Fruit fly (Drosophila melanogaster) whole organism, embryonic: ENCODE measurements around the gene HINT1.
A peak's percentile ranks its signal among the peaks of the same experiment; 100 is the strongest.

Source experiments
- Bgb ChIP-seq: fragments of 200-800 bp; sonication (Bioruptor generic); IDR thresholded peaks from 2 replicates; pipeline ENCODE4 v1.3.6; 2022; ENCODE audit warnings: missing biosample characterization, missing genetic modification characterization; ENCODE audit not compliant: partially characterized antibody
- BtbVII ChIP-seq: fragments of 200-800 bp; sonication (Bioruptor generic); optimal IDR thresholded peaks from 3 replicates; lab custom pipeline; 2017; ENCODE audit warnings: missing biosample characterization, mild to moderate bottlenecking, missing genetic modification characterization
- CG11560 ChIP-seq: fragments of 200-800 bp; sonication (Bioruptor generic); IDR thresholded peaks from 3 replicates; pipeline ENCODE4 v1.3.6; 2022; ENCODE audit warnings: missing biosample characterization, missing genetic modification characterization
- CG15514 ChIP-seq: fragments of 200-800 bp; sonication (Bioruptor generic); optimal IDR thresholded peaks from 3 replicates; lab custom pipeline; 2017; ENCODE audit warnings: missing biosample characterization, missing genetic modification characterization, mild to moderate bottlenecking, moderate library complexity, missing genetic modification reagents
- CG15601 ChIP-seq: fragments of 200-800 bp; sonication (Bioruptor generic); optimal IDR thresholded peaks from 3 replicates; lab custom pipeline; 2019; ENCODE audit warnings: missing biosample characterization, mild to moderate bottlenecking, missing genetic modification characterization, moderate library complexity
- CG2116 ChIP-seq: fragments of 200-800 bp; sonication (Bioruptor generic); optimal IDR thresholded peaks from 3 replicates; lab custom pipeline; 2018; ENCODE audit warnings: missing biosample characterization, mild to moderate bottlenecking, missing genetic modification characterization
- CG2199 ChIP-seq: fragments of 200-800 bp; sonication (Bioruptor generic); IDR thresholded peaks from 3 replicates; pipeline ENCODE4 v1.3.6; 2022; ENCODE audit warnings: missing biosample characterization, missing genetic modification characterization
- CG32532 ChIP-seq: fragments of 200-800 bp; sonication (Bioruptor generic); IDR thresholded peaks from 2 replicates; pipeline ENCODE4 v1.3.6; 2022; ENCODE audit warnings: missing biosample characterization, missing genetic modification characterization
- CG3281 ChIP-seq: fragments of 200-800 bp; sonication (Bioruptor generic); optimal IDR thresholded peaks from 3 replicates; lab custom pipeline; 2017; ENCODE audit warnings: missing biosample characterization, mild to moderate bottlenecking, missing genetic modification characterization
- CG34224 ChIP-seq: fragments of 200-800 bp; sonication (Bioruptor generic); IDR thresholded peaks from 3 replicates; pipeline ENCODE4 v1.3.6; 2022; ENCODE audit warnings: missing biosample characterization, missing genetic modification characterization; ENCODE audit not compliant: partially characterized antibody
- CG6854 ChIP-seq: fragments of 200-800 bp; sonication (Bioruptor generic); optimal IDR thresholded peaks from 3 replicates; lab custom pipeline; 2017; ENCODE audit warnings: missing biosample characterization, mild to moderate bottlenecking, missing genetic modification characterization
- CG7271 ChIP-seq: fragments of 200-800 bp; sonication (Bioruptor generic); optimal IDR thresholded peaks from 2 replicates; lab custom pipeline; 2018; ENCODE audit warnings: missing biosample characterization, mild to moderate bottlenecking, missing genetic modification characterization, moderate library complexity
- CG7372 ChIP-seq: fragments of 200-800 bp; sonication (Bioruptor generic); IDR thresholded peaks from 2 replicates; pipeline ENCODE4 v1.3.6; 2022; ENCODE audit warnings: missing biosample characterization, missing genetic modification characterization
- CG7987 ChIP-seq: fragments of 200-800 bp; sonication (Bioruptor generic); optimal IDR thresholded peaks from 2 replicates; lab custom pipeline; 2018; ENCODE audit warnings: missing biosample characterization, mild to moderate bottlenecking, missing genetic modification characterization, moderate library complexity
- CG8290 ChIP-seq, 3 experiments: fragments of 200-800 bp; sonication (Bioruptor generic); optimal IDR thresholded peaks; 2 replicates each; lab custom pipeline; 2016 to 2019; ENCODE audit warnings: missing biosample characterization in 3 of 3, missing genetic modification characterization in 3 of 3, mild to moderate bottlenecking in 2 of 3, moderate library complexity in 1 of 3
- CG8924 ChIP-seq: fragments of 200-800 bp; optimal IDR thresholded peaks from 3 replicates; lab custom pipeline; 2019; ENCODE audit warnings: missing biosample characterization, mild to moderate bottlenecking, missing genetic modification characterization, moderate library complexity
- Dbx ChIP-seq: fragments of 200-800 bp; sonication (Bioruptor generic); IDR thresholded peaks from 3 replicates; pipeline ENCODE4 v1.3.6; 2022; ENCODE audit warnings: missing biosample characterization, missing genetic modification characterization
- Dp ChIP-seq: fragments of 200-800 bp; sonication (Bioruptor generic); optimal IDR thresholded peaks from 2 replicates; lab custom pipeline; 2018; ENCODE audit warnings: missing biosample characterization, mild to moderate bottlenecking, missing genetic modification characterization, moderate library complexity
- HmgD ChIP-seq: fragments of 200-800 bp; sonication (Bioruptor generic); optimal IDR thresholded peaks from 3 replicates; lab custom pipeline; 2016; ENCODE audit warnings: missing biosample characterization, missing genetic modification characterization
- Mad ChIP-seq: fragments of 200-800 bp; sonication (Bioruptor generic); optimal IDR thresholded peaks from 2 replicates; lab custom pipeline; 2016; ENCODE audit warnings: missing biosample characterization, missing genetic modification characterization
- Nf-YB ChIP-seq: fragments of 200-800 bp; sonication (Bioruptor generic); optimal IDR thresholded peaks from 3 replicates; lab custom pipeline; 2019; ENCODE audit warnings: missing biosample characterization, mild to moderate bottlenecking, missing genetic modification characterization, moderate library complexity
- al ChIP-seq: fragments of 200-800 bp; sonication (Bioruptor generic); IDR thresholded peaks from 2 replicates; pipeline ENCODE4 v1.3.6; 2022; ENCODE audit warnings: missing biosample characterization, missing genetic modification characterization
- bigmax ChIP-seq: fragments of 200-800 bp; sonication (Bioruptor generic); optimal IDR thresholded peaks from 2 replicates; lab custom pipeline; 2018; ENCODE audit warnings: missing biosample characterization, mild to moderate bottlenecking, missing genetic modification characterization
- bsh ChIP-seq, 2 experiments: fragments of 200-800 bp; sonication (Bioruptor generic); optimal IDR thresholded peaks; 2 replicates each; lab custom pipeline; 2017 to 2018; ENCODE audit warnings: mild to moderate bottlenecking in 2 of 2, missing biosample characterization in 2 of 2, missing genetic modification characterization in 2 of 2, moderate library complexity in 1 of 2
- cato ChIP-seq: fragments of 200-800 bp; sonication (Bioruptor generic); optimal IDR thresholded peaks from 2 replicates; lab custom pipeline; 2016; ENCODE audit warnings: missing biosample characterization, missing genetic modification characterization, borderline replicate concordance
- chinmo ChIP-seq: fragments of 200-800 bp; sonication (Bioruptor generic); IDR thresholded peaks from 4 replicates; pipeline ENCODE4 v1.3.6; 2022; ENCODE audit warnings: missing biosample characterization, missing genetic modification characterization; ENCODE audit not compliant: partially characterized antibody
- chn ChIP-seq: fragments of 200-800 bp; sonication (Bioruptor generic); optimal IDR thresholded peaks from 2 replicates; lab custom pipeline; 2016; ENCODE audit warnings: missing biosample characterization, missing genetic modification characterization
- crol ChIP-seq: fragments of 200-800 bp; sonication (Bioruptor generic); IDR thresholded peaks from 2 replicates; pipeline ENCODE4 v1.3.6; 2022; ENCODE audit warnings: missing biosample characterization, missing genetic modification characterization
- cwo ChIP-seq: fragments of 200-800 bp; sonication (Bioruptor generic); optimal IDR thresholded peaks from 3 replicates; lab custom pipeline; 2017; ENCODE audit warnings: missing biosample characterization, missing genetic modification characterization, mild to moderate bottlenecking, moderate library complexity, missing genetic modification reagents
- dati ChIP-seq: fragments of 200-800 bp; sonication (Bioruptor generic); IDR thresholded peaks from 2 replicates; pipeline ENCODE4 v1.3.6; 2022; ENCODE audit warnings: missing biosample characterization, missing genetic modification characterization
- eve ChIP-seq, 2 experiments: fragments of >200 bp; optimal IDR thresholded peaks; 2 replicates each; lab custom pipeline; 2017; ENCODE audit warnings: missing biosample characterization in 2 of 2, missing genetic modification characterization in 2 of 2
- fd96Cb ChIP-seq: fragments of 200-800 bp; sonication (Bioruptor generic); optimal IDR thresholded peaks from 2 replicates; lab custom pipeline; 2018; ENCODE audit warnings: missing biosample characterization, mild to moderate bottlenecking, missing genetic modification characterization, moderate library complexity
- ftz-f1 ChIP-seq: fragments of 200-800 bp; sonication (Bioruptor generic); optimal IDR thresholded peaks from 2 replicates; lab custom pipeline; 2016; ENCODE audit warnings: missing biosample characterization, missing genetic modification characterization
- ham ChIP-seq: fragments of 200-800 bp; sonication (Bioruptor generic); IDR thresholded peaks from 2 replicates; pipeline ENCODE4 v1.3.6; 2022; ENCODE audit warnings: missing biosample characterization, missing genetic modification characterization
- hb ChIP-seq: fragments of 200-800 bp; sonication (Bioruptor generic); IDR thresholded peaks from 3 replicates; pipeline ENCODE4 v1.3.6; 2022; ENCODE audit warnings: missing biosample characterization, missing genetic modification characterization; ENCODE audit not compliant: partially characterized antibody
- lab ChIP-seq: fragments of 200-800 bp; sonication (Bioruptor generic); optimal IDR thresholded peaks from 3 replicates; lab custom pipeline; 2017; ENCODE audit warnings: missing biosample characterization, missing genetic modification characterization, mild to moderate bottlenecking, moderate library complexity, missing genetic modification reagents
- nom ChIP-seq: fragments of 200-800 bp; sonication (Bioruptor generic); optimal IDR thresholded peaks from 2 replicates; lab custom pipeline; 2017; ENCODE audit warnings: missing biosample characterization, missing genetic modification characterization, mild to moderate bottlenecking, moderate library complexity, missing genetic modification reagents
- sna ChIP-seq: fragments of 200-800 bp; sonication (Bioruptor generic); IDR thresholded peaks from 2 replicates; pipeline ENCODE4 v1.3.6; 2022; ENCODE audit warnings: missing biosample characterization, missing genetic modification characterization; ENCODE audit not compliant: partially characterized antibody
- zen ChIP-seq: fragments of 200-800 bp; sonication (Bioruptor generic); optimal IDR thresholded peaks from 3 replicates; lab custom pipeline; 2018; ENCODE audit warnings: missing biosample characterization, mild to moderate bottlenecking, missing genetic modification characterization, moderate library complexity
- zfh2 ChIP-seq: fragments of 200-800 bp; sonication (Bioruptor generic); optimal IDR thresholded peaks from 2 replicates; lab custom pipeline; 2016; ENCODE audit warnings: missing biosample characterization, missing genetic modification characterization

HINT1 gene

dm6 chr2L:2804634-2805311, 34.8 kb downstream of the HINT1 start, which contains the start of gene daw (continued):
- no peak for TF ChIP-seq Dbx (GFP tag; lab: Robert Waterston, UW)
- peak in 1 of 2 experiments; percentile 77 for TF ChIP-seq bsh (GFP tag; optimal IDR thresholded peaks at IDR 0.05; lab: Kevin White, UChicago)
- TF ChIP-seq fd96Cb (tag; lab: Kevin White, UChicago): no peak
- no peak for TF ChIP-seq bigmax
- TF ChIP-seq CG7372 (GFP tag; lab: Robert Waterston, UW): no peak
- TF ChIP-seq CG34224 (GFP tag; lab: Robert Waterston, UW): peak; percentile 13; the same call in 1 of the 3 replicates
- TF ChIP-seq Nf-YB (GFP tag; lab: Kevin White, UChicago): peak; percentile 74
- no peak for TF ChIP-seq CG15601 (tag; lab: Kevin White, UChicago)
- peak; percentile 56; the same call in 1 of the 2 replicates for TF ChIP-seq sna
- no peak for TF ChIP-seq dati (GFP tag; lab: Robert Waterston, UW)
- TF ChIP-seq cato (GFP tag; lab: Kevin White, UChicago): no peak
- no peak for TF ChIP-seq al (GFP tag; lab: Robert Waterston, UW)
- peak; percentile 90 for TF ChIP-seq crol (GFP tag; lab: Robert Waterston, UW)
- peak; percentile 21 for TF ChIP-seq chn (GFP tag; lab: Kevin White, UChicago)
- no peak for TF ChIP-seq CG6854 (GFP tag; lab: Kevin White, UChicago)
- no peak for TF ChIP-seq Bgb (GFP tag; lab: Robert Waterston, UW)
- TF ChIP-seq ham (GFP tag; lab: Robert Waterston, UW): 0 out of 2 replicates have a peak, but pooled peaks have one; percentile 20
- peak; percentile 96 for TF ChIP-seq CG2199 (GFP tag; lab: Robert Waterston, UW)
- TF ChIP-seq ftz-f1 (GFP tag; lab: Kevin White, UChicago): peak; percentile 11
- no peak for TF ChIP-seq CG7271 (tag; lab: Kevin White, UChicago)
- TF ChIP-seq HmgD (GFP tag; lab: Kevin White, UChicago): peak; percentile 23
- peak; percentile 60 for TF ChIP-seq lab
- TF ChIP-seq Mad (GFP tag; lab: Kevin White, UChicago): no peak
- no peak for TF ChIP-seq hb
- peak; percentile 9; the same call in 1 of the 2 replicates for TF ChIP-seq CG32532 (GFP tag; lab: Robert Waterston, UW)
- no peak for TF ChIP-seq CG15514 (GFP tag; lab: Kevin White, UChicago)
- no peak for TF ChIP-seq eve (GFP tag; optimal IDR thresholded peaks at IDR 0.05; lab: Kevin White, UChicago)
- TF ChIP-seq CG8290 (GFP tag; optimal IDR thresholded peaks at IDR 0.05; lab: Kevin White, UChicago): no peak
- TF ChIP-seq CG8290 (tag; optimal IDR thresholded peaks at IDR 0.05; lab: Kevin White, UChicago): no peak

dm6 chr2L:2806190-2806763, 36.3 kb downstream of the HINT1 start:
- TF ChIP-seq Dp (GFP tag; lab: Kevin White, UChicago) (no peak), CG7987 (GFP tag; lab: Kevin White, UChicago) (peak; percentile 87), sna (no peak), chinmo (GFP tag; lab: Robert Waterston, UW) (0 out of 4 replicates have a peak, but pooled peaks have one; percentile 16), nom (GFP tag; lab: Kevin White, UChicago) (peak; percentile 96), cwo (GFP tag; lab: Kevin White, UChicago) (peak; percentile 38), zen (tag; lab: Kevin White, UChicago) (no peak), CG2116 (GFP tag; lab: Kevin White, UChicago) (no peak), CG3281 (GFP tag; lab: Kevin White, UChicago) (no peak), BtbVII (GFP tag; lab: Kevin White, UChicago) (peak; percentile 13), crol (GFP tag; lab: Robert Waterston, UW) (peak; percentile 39; the same call in 1 of the 2 replicates), zfh2 (GFP tag; lab: Kevin White, UChicago) (no peak), CG8924 (tag; lab: Kevin White, UChicago) (no peak), CG11560 (tag; lab: Robert Waterston, UW) (0 out of 3 replicates have a peak, but pooled peaks have one; percentile 26), Dbx (GFP tag; lab: Robert Waterston, UW) (no peak), bsh (GFP tag; optimal IDR thresholded peaks at IDR 0.05; lab: Kevin White, UChicago) (peak in 1 of 2 experiments; percentile 63)
- TF ChIP-seq, all 482 proteins: peak for 8
